Worm (Caenorhabditis elegans) whole organism, L4 larva: Measurements from ENCODE around the gene mecr-1.

Source experiments
- F10B5.3 ChIP-seq: sonication (generic microtip); optimal IDR thresholded peaks from 2 replicates; lab custom pipeline; 2016; ENCODE audit warnings: mild to moderate bottlenecking, missing genetic modification characterization, missing compliant biosample characterization
- F26F4.8 ChIP-seq: fragments of 200-800 bp; sonication (Bioruptor generic); conservative IDR thresholded peaks from 2 replicates; pipeline ENCODE4 v1.3.6; 2022; ENCODE audit warnings: missing genetic modification characterization, missing compliant biosample characterization
- F44E2.7 ChIP-seq: fragments of 200-800 bp; sonication (Bioruptor generic); IDR thresholded peaks from 2 replicates; pipeline ENCODE4 v2.1.2; 2022; ENCODE audit warnings: missing genetic modification characterization, missing compliant biosample characterization
- T20F7.1 ChIP-seq: fragments of 200-800 bp; sonication (Bioruptor generic); optimal IDR thresholded peaks from 2 replicates; lab custom pipeline; 2018; ENCODE audit warnings: mild to moderate bottlenecking, missing genetic modification characterization, missing compliant biosample characterization
- Y48G9A.11 ChIP-seq: fragments of 200-800 bp; sonication (Bioruptor generic); IDR thresholded peaks from 2 replicates; pipeline ENCODE4 v1.3.6; 2022; ENCODE audit warnings: missing genetic modification reagents, missing genetic modification characterization, missing compliant biosample characterization
- ZK337.2 ChIP-seq: fragments of 200-800 bp; sonication (Bioruptor generic); IDR thresholded peaks from 2 replicates; pipeline ENCODE4 v1.3.6; 2022; ENCODE audit warnings: missing genetic modification reagents, missing genetic modification characterization, missing compliant biosample characterization
- aha-1 ChIP-seq: fragments of 150-350 bp; peaks from one replicate; lab custom pipeline; 2014; ENCODE audit warnings: missing biosample characterization, missing genetic modification characterization
- ceh-28 ChIP-seq: fragments of 150-350 bp; optimal IDR thresholded peaks from 2 replicates; lab custom pipeline; 2014; ENCODE audit warnings: missing biosample characterization, missing genetic modification reagents, missing genetic modification characterization
- ctbp-1 ChIP-seq: fragments of 200-800 bp; sonication (Bioruptor generic); IDR thresholded peaks from 2 replicates; pipeline ENCODE4 v1.3.6; 2022; ENCODE audit warnings: missing genetic modification reagents, missing genetic modification characterization, missing compliant biosample characterization
- daf-16 ChIP-seq, 3 experiments: sonication (generic microtip); optimal IDR thresholded peaks; 2 replicates each; lab custom pipeline; 2016 to 2017; ENCODE audit warnings: missing genetic modification characterization in 3 of 3, missing genetic modification reagents in 3 of 3, mild to moderate bottlenecking in 2 of 3, missing compliant biosample characterization in 2 of 3, missing biosample characterization in 1 of 3, moderate library complexity in 1 of 3
- dmd-6 ChIP-seq: fragments of 200-800 bp; sonication (Bioruptor generic); IDR thresholded peaks from 2 replicates; pipeline ENCODE4 v1.3.6; 2022; ENCODE audit warnings: missing genetic modification reagents, missing genetic modification characterization, missing compliant biosample characterization
- dmd-9 ChIP-seq: fragments of 200-800 bp; sonication (Bioruptor generic); IDR thresholded peaks from 2 replicates; pipeline ENCODE4 v1.3.6; 2022; ENCODE audit warnings: missing genetic modification reagents, missing genetic modification characterization, missing compliant biosample characterization
- dve-1 ChIP-seq: sonication (generic microtip); optimal IDR thresholded peaks from 2 replicates; lab custom pipeline; 2017; ENCODE audit warnings: antibody characterized with exemption, mild to moderate bottlenecking, missing genetic modification characterization, missing compliant biosample characterization; ENCODE audit not compliant: insufficient read depth
- egl-43 ChIP-seq: fragments of 200-800 bp; sonication (Bioruptor generic); IDR thresholded peaks from 2 replicates; pipeline ENCODE4 v1.3.6; 2022; ENCODE audit warnings: missing genetic modification reagents, missing genetic modification characterization, missing compliant biosample characterization
- fkh-10 ChIP-seq: fragments of 150-350 bp; optimal IDR thresholded peaks from 2 replicates; lab custom pipeline; 2014; ENCODE audit warnings: missing biosample characterization, missing genetic modification reagents, missing genetic modification characterization
- gei-8 ChIP-seq: fragments of 200-800 bp; sonication (Bioruptor generic); optimal IDR thresholded peaks from 2 replicates; lab custom pipeline; 2018; ENCODE audit warnings: mild to moderate bottlenecking, missing genetic modification characterization, missing compliant biosample characterization
- hlh-11 ChIP-seq: fragments of 200-800 bp; sonication (Bioruptor generic); optimal IDR thresholded peaks from 2 replicates; lab custom pipeline; 2018; ENCODE audit warnings: mild to moderate bottlenecking, missing genetic modification characterization, missing compliant biosample characterization
- hlh-30 ChIP-seq: sonication (generic microtip); optimal IDR thresholded peaks from 2 replicates; lab custom pipeline; 2017; ENCODE audit warnings: antibody characterized with exemption, mild to moderate bottlenecking, missing genetic modification characterization, missing compliant biosample characterization; ENCODE audit not compliant: insufficient read depth
- hmg-1.1 ChIP-seq: fragments of 200-800 bp; sonication (Bioruptor generic); IDR thresholded peaks from 2 replicates; pipeline ENCODE4 v1.3.6; 2022; ENCODE audit warnings: missing genetic modification reagents, missing genetic modification characterization, missing compliant biosample characterization
- lim-7 ChIP-seq: fragments of 200-800 bp; sonication (Bioruptor generic); IDR thresholded peaks from 2 replicates; pipeline ENCODE4 v1.3.6; 2022; ENCODE audit warnings: missing genetic modification characterization, missing compliant biosample characterization
- lin-38 ChIP-seq: fragments of 200-800 bp; sonication (Bioruptor generic); IDR thresholded peaks from 2 replicates; pipeline ENCODE4 v1.3.6; 2022; ENCODE audit warnings: missing genetic modification reagents, missing genetic modification characterization, missing compliant biosample characterization
- lsy-2 ChIP-seq, 2 experiments: fragments of 150-350 bp in 1 of 2; sonication (generic microtip) in 1 of 2; optimal IDR thresholded peaks; 2 replicates each; lab custom pipeline; 2014 to 2017; ENCODE audit warnings: missing biosample characterization in 2 of 2, missing genetic modification characterization in 2 of 2
- mdl-1 ChIP-seq, 2 experiments: fragments of 150-350 bp in 1 of 2; sonication (generic microtip) in 1 of 2; optimal IDR thresholded peaks; 2 replicates each; lab custom pipeline; 2014 to 2017; ENCODE audit warnings: missing biosample characterization in 2 of 2, missing genetic modification characterization in 2 of 2
- mep-1 ChIP-seq: fragments of 150-350 bp; sonication (generic microtip); optimal IDR thresholded peaks from 3 replicates; lab custom pipeline; 2014; ENCODE audit warnings: missing biosample characterization, missing genetic modification characterization
- mes-2 ChIP-seq: sonication (generic microtip); optimal IDR thresholded peaks from 2 replicates; lab custom pipeline; 2016; ENCODE audit warnings: missing genotype, mild to moderate bottlenecking, missing genetic modification characterization, missing compliant biosample characterization; ENCODE audit not compliant: poor library complexity, severe bottlenecking
- mxl-2 ChIP-seq: fragments of 200-800 bp; sonication (Bioruptor generic); conservative IDR thresholded peaks from 2 replicates; pipeline ENCODE4 v1.3.6; 2022; ENCODE audit warnings: missing genetic modification reagents, missing genetic modification characterization, missing compliant biosample characterization
- mxl-3 ChIP-seq: fragments of 200-800 bp; sonication (Bioruptor generic); optimal IDR thresholded peaks from 2 replicates; lab custom pipeline; 2018; ENCODE audit warnings: mild to moderate bottlenecking, missing genetic modification characterization, missing compliant biosample characterization
- nhr-10 ChIP-seq: fragments of 150-350 bp; optimal IDR thresholded peaks from 2 replicates; lab custom pipeline; 2014; ENCODE audit warnings: missing biosample characterization, missing genetic modification characterization
- nhr-11 ChIP-seq: fragments of 150-350 bp; optimal IDR thresholded peaks from 2 replicates; lab custom pipeline; 2014; ENCODE audit warnings: missing biosample characterization, missing genetic modification characterization
- nhr-25 ChIP-seq: sonication (generic microtip); optimal IDR thresholded peaks from 2 replicates; lab custom pipeline; 2017; ENCODE audit warnings: missing genetic modification characterization, mild to moderate bottlenecking, missing compliant biosample characterization, antibody characterized with exemption, moderate library complexity, borderline replicate concordance; ENCODE audit not compliant: insufficient read depth
- nhr-28 ChIP-seq: fragments of 150-350 bp; optimal IDR thresholded peaks from 2 replicates; lab custom pipeline; 2014; ENCODE audit warnings: missing biosample characterization, missing genetic modification characterization
- nhr-48 ChIP-seq: sonication (generic microtip); optimal IDR thresholded peaks from 2 replicates; lab custom pipeline; 2016; ENCODE audit warnings: mild to moderate bottlenecking, missing genetic modification characterization, missing compliant biosample characterization
- nhr-77 ChIP-seq: fragments of 150-350 bp; optimal IDR thresholded peaks from 2 replicates; lab custom pipeline; 2014; ENCODE audit warnings: missing biosample characterization, missing genetic modification characterization
- pha-4 ChIP-seq, 2 experiments: fragments of 150-350 bp in 1 of 2; fragments of 200-800 bp in 1 of 2; sonication (Bioruptor generic) in 1 of 2; IDR thresholded peaks in 1 of 2; optimal IDR thresholded peaks in 1 of 2; 2 replicates each; pipeline versions ENCODE4 v1.3.6 to Lab custom; 2014 to 2022; ENCODE audit warnings: missing genetic modification characterization in 2 of 2, missing genetic modification reagents in 2 of 2, missing biosample characterization in 1 of 2, missing compliant biosample characterization in 1 of 2
- pqm-1 ChIP-seq: sonication (generic microtip); optimal IDR thresholded peaks from 2 replicates; lab custom pipeline; 2017; ENCODE audit warnings: missing biosample characterization, missing genetic modification characterization
- set-16 ChIP-seq: fragments of 200-800 bp; sonication (Bioruptor generic); IDR thresholded peaks from 2 replicates; pipeline ENCODE4 v1.3.6; 2022; ENCODE audit warnings: missing genetic modification reagents, missing genetic modification characterization, missing compliant biosample characterization
- unc-130 ChIP-seq: sonication (generic microtip); optimal IDR thresholded peaks from 2 replicates; lab custom pipeline; 2016; ENCODE audit warnings: missing genetic modification reagents, missing genetic modification characterization, missing compliant biosample characterization

The mecr-1 gene

ce11 chrII:13190412-13190811, 3.3 kb upstream of the mecr-1 start:
- TF ChIP-seq lsy-2 (tag; optimal IDR thresholded peaks at IDR 0.05; lab: Kevin White, UChicago) (peak in 1 of 2 experiments; percentile 18), unc-130 (GFP tag; lab: Kevin White, UChicago) (no peak), pqm-1 (tag; lab: Kevin White, UChicago) (peak; percentile 20), T20F7.1 (GFP tag; lab: Kevin White, UChicago) (peak; percentile 45), hlh-30 (peak; percentile 39), nhr-77 (tag; lab: Kevin White, UChicago) (no peak), mep-1 (tag; lab: Kevin White, UChicago) (peak; percentile 2), hlh-11 (tag; lab: Kevin White, UChicago) (peak; percentile 43), dve-1 (tag; lab: Kevin White, UChicago) (peak; percentile 27), F10B5.3 (tag; lab: Kevin White, UChicago) (no peak), dmd-9 (GFP tag; lab: Robert Waterston, UW) (no peak), hmg-1.1 (GFP tag; lab: Robert Waterston, UW) (no peak), daf-16 (GFP tag; optimal IDR thresholded peaks at IDR 0.05; lab: Kevin White, UChicago) (no peak), daf-16 (tag; optimal IDR thresholded peaks at IDR 0.05; lab: Kevin White, UChicago) (peak; percentile 77), nhr-28 (peak; percentile 84), dmd-6 (GFP tag; lab: Robert Waterston, UW) (peak; percentile 52), ceh-28 (tag; lab: Kevin White, UChicago) (no peak), lim-7 (GFP tag; lab: Robert Waterston, UW) (no peak)

ce11 chrII:13189363-13189762, 2.2 kb upstream of the mecr-1 start:
- TF ChIP-seq mes-2 (tag; lab: Kevin White, UChicago) (peak; percentile 31), gei-8 (GFP tag; lab: Kevin White, UChicago) (no peak), nhr-11 (tag; lab: Kevin White, UChicago) (peak; percentile 26), nhr-28 (peak; percentile 42), ctbp-1 (GFP tag; lab: Robert Waterston, UW) (0 out of 2 replicates have a peak, but pooled peaks have one; percentile 35), mdl-1 (tag; optimal IDR thresholded peaks at IDR 0.05; lab: Kevin White, UChicago) (peak in 1 of 2 experiments; percentile 65), daf-16 (GFP tag; optimal IDR thresholded peaks at IDR 0.05; lab: Kevin White, UChicago) (peak in 1 of 2 experiments; percentile 5), daf-16 (tag; optimal IDR thresholded peaks at IDR 0.05; lab: Kevin White, UChicago) (peak; percentile 72), pha-4 (GFP tag; IDR thresholded peaks at IDR 0.05; lab: Robert Waterston, UW) (0 out of 2 replicates have a peak, but pooled peaks have one; percentile 13), pha-4 (tag; optimal IDR thresholded peaks at IDR 0.05; lab: Kevin White, UChicago) (no peak), mxl-3 (GFP tag; lab: Kevin White, UChicago) (peak; percentile 90), hlh-11 (tag; lab: Kevin White, UChicago) (peak; percentile 59), mxl-2 (GFP tag; lab: Robert Waterston, UW) (no peak), nhr-25 (peak; percentile 58), lim-7 (GFP tag; lab: Robert Waterston, UW) (no peak), fkh-10 (GFP tag; lab: Kevin White, UChicago) (no peak), nhr-48 (no peak), hlh-30 (peak; percentile 3), lsy-2 (tag; optimal IDR thresholded peaks at IDR 0.05; lab: Kevin White, UChicago) (peak in 1 of 2 experiments; percentile 25), egl-43 (GFP tag; lab: Robert Waterston, UW) (0 out of 2 replicates have a peak, but pooled peaks have one; percentile 32), set-16 (GFP tag; lab: Robert Waterston, UW) (no peak), F26F4.8 (GFP tag; lab: Robert Waterston, UW) (0 out of 2 replicates have a peak, but pooled peaks have one; percentile 2), mep-1 (tag; lab: Kevin White, UChicago) (peak; percentile 23), aha-1 (tag; lab: Kevin White, UChicago) (peak; percentile 76), ZK337.2 (GFP tag; lab: Robert Waterston, UW) (no peak), nhr-77 (tag; lab: Kevin White, UChicago) (peak; percentile 6)

- peak; percentile 36; the same call in 1 of the 2 replicates for TF ChIP-seq Y48G9A.11
- peak; percentile 58 for TF ChIP-seq lin-38
- no peak for TF ChIP-seq F44E2.7 (GFP tag; lab: Robert Waterston, UW)
- TF ChIP-seq nhr-10, result no peak
- no peak for TF ChIP-seq fkh-10 (GFP tag; lab: Kevin White, UChicago)
Measured at ce11 chrII:13188084-13188483, 970 bp upstream of the mecr-1 start.
